Fruit fly (Drosophila melanogaster) whole organism, embryonic: Measurements from ENCODE around the gene HP1e.
A peak's percentile ranks its signal among the peaks of the same experiment; 100 is the strongest.

Experiments
- Atf3 ChIP-seq: fragments of 200-800 bp; sonication (Bioruptor generic); optimal IDR thresholded peaks from 3 replicates; lab custom pipeline; 2016; ENCODE audit warnings: missing biosample characterization, missing genetic modification characterization
- B-H1 ChIP-seq: fragments of 200-800 bp; sonication (Bioruptor generic); IDR thresholded peaks from 3 replicates; pipeline ENCODE4 v1.3.6; 2022; ENCODE audit warnings: missing biosample characterization, missing genetic modification characterization
- CG10431 ChIP-seq: fragments of 200-800 bp; sonication (Bioruptor generic); optimal IDR thresholded peaks from 3 replicates; lab custom pipeline; 2018; ENCODE audit warnings: missing biosample characterization, mild to moderate bottlenecking, missing genetic modification characterization
- CG10462 ChIP-seq: fragments of 200-800 bp; sonication (Bioruptor generic); optimal IDR thresholded peaks from 2 replicates; lab custom pipeline; 2016; ENCODE audit warnings: missing biosample characterization, missing genetic modification characterization
- CG11695 ChIP-seq: fragments of 200-800 bp; sonication (Bioruptor generic); IDR thresholded peaks from 3 replicates; pipeline ENCODE4 v1.3.6; 2022; ENCODE audit warnings: missing biosample characterization, missing genetic modification characterization
- CG11723 ChIP-seq: fragments of 200-800 bp; sonication (Bioruptor generic); optimal IDR thresholded peaks from 2 replicates; lab custom pipeline; 2017; ENCODE audit warnings: missing biosample characterization, mild to moderate bottlenecking, missing genetic modification characterization
- CG13123 ChIP-seq: fragments of 200-800 bp; sonication (Bioruptor generic); optimal IDR thresholded peaks from 2 replicates; lab custom pipeline; 2016; ENCODE audit warnings: missing biosample characterization, missing genetic modification characterization
- CG14441 ChIP-seq: fragments of 200-800 bp; sonication (Bioruptor generic); IDR thresholded peaks from 2 replicates; pipeline ENCODE4 v1.3.6; 2022; ENCODE audit warnings: missing biosample characterization, missing genetic modification characterization
- CG15269 ChIP-seq: fragments of 200-800 bp; sonication (Bioruptor generic); optimal IDR thresholded peaks from 2 replicates; lab custom pipeline; 2018; ENCODE audit warnings: missing biosample characterization, mild to moderate bottlenecking, missing genetic modification characterization, moderate library complexity
- CG1603 ChIP-seq: fragments of 200-800 bp; sonication (Bioruptor generic); optimal IDR thresholded peaks from 2 replicates; lab custom pipeline; 2019; ENCODE audit warnings: missing biosample characterization, mild to moderate bottlenecking, missing genetic modification characterization, moderate library complexity
- CG1647 ChIP-seq: fragments of 200-800 bp; sonication (Bioruptor generic); optimal IDR thresholded peaks from 3 replicates; lab custom pipeline; 2016; ENCODE audit warnings: missing biosample characterization, missing genetic modification characterization
- CG2199 ChIP-seq: fragments of 200-800 bp; sonication (Bioruptor generic); IDR thresholded peaks from 3 replicates; pipeline ENCODE4 v1.3.6; 2022; ENCODE audit warnings: missing biosample characterization, missing genetic modification characterization
- CG3407 ChIP-seq: fragments of 200-800 bp; sonication (Bioruptor generic); optimal IDR thresholded peaks from 2 replicates; lab custom pipeline; 2018; ENCODE audit warnings: missing biosample characterization, mild to moderate bottlenecking, missing genetic modification characterization
- CG3847 ChIP-seq: fragments of 200-800 bp; sonication (Bioruptor generic); IDR thresholded peaks from 2 replicates; pipeline ENCODE4 v1.3.6; 2022; ENCODE audit warnings: missing biosample characterization, missing genetic modification characterization
- CG4328 ChIP-seq: fragments of 200-800 bp; sonication (Bioruptor generic); optimal IDR thresholded peaks from 3 replicates; lab custom pipeline; 2017; ENCODE audit warnings: missing biosample characterization, missing genetic modification reagents, missing genetic modification characterization
- CG4707 ChIP-seq: fragments of 200-800 bp; sonication (Bioruptor generic); optimal IDR thresholded peaks from 2 replicates; lab custom pipeline; 2018; ENCODE audit warnings: missing biosample characterization, mild to moderate bottlenecking, missing genetic modification characterization, moderate library complexity
- CG6689 ChIP-seq: fragments of 200-800 bp; sonication (Bioruptor generic); IDR thresholded peaks from 2 replicates; pipeline ENCODE4 v1.3.6; 2022; ENCODE audit warnings: missing biosample characterization, missing genetic modification characterization
- CG8290 ChIP-seq, 3 experiments: fragments of 200-800 bp; sonication (Bioruptor generic); optimal IDR thresholded peaks; 2 replicates each; lab custom pipeline; 2016 to 2019; ENCODE audit warnings: missing biosample characterization in 3 of 3, missing genetic modification characterization in 3 of 3, mild to moderate bottlenecking in 2 of 3, moderate library complexity in 1 of 3
- CHES-1-like ChIP-seq: fragments of 200-800 bp; sonication (Bioruptor generic); optimal IDR thresholded peaks from 2 replicates; lab custom pipeline; 2016; ENCODE audit warnings: missing biosample characterization, missing genetic modification characterization
- Dbx ChIP-seq: fragments of 200-800 bp; sonication (Bioruptor generic); IDR thresholded peaks from 3 replicates; pipeline ENCODE4 v1.3.6; 2022; ENCODE audit warnings: missing biosample characterization, missing genetic modification characterization
- Dp ChIP-seq: fragments of 200-800 bp; sonication (Bioruptor generic); optimal IDR thresholded peaks from 2 replicates; lab custom pipeline; 2018; ENCODE audit warnings: missing biosample characterization, mild to moderate bottlenecking, missing genetic modification characterization, moderate library complexity
- Elba2 ChIP-seq: fragments of 200-800 bp; sonication (Bioruptor generic); optimal IDR thresholded peaks from 3 replicates; lab custom pipeline; 2016; ENCODE audit warnings: missing biosample characterization, missing genetic modification characterization
- Ets65A ChIP-seq: fragments of 200-800 bp; sonication (Bioruptor generic); peaks from one replicate; lab custom pipeline; 2016; ENCODE audit warnings: missing biosample characterization, missing genetic modification characterization
- Fer2 ChIP-seq: fragments of 200-800 bp; sonication (Bioruptor generic); optimal IDR thresholded peaks from 2 replicates; lab custom pipeline; 2018; ENCODE audit warnings: missing biosample characterization, mild to moderate bottlenecking, missing genetic modification characterization, moderate library complexity
- Kr ChIP-seq: fragments of 200-800 bp; sonication (Bioruptor generic); optimal IDR thresholded peaks from 2 replicates; lab custom pipeline; 2017; ENCODE audit warnings: missing biosample characterization, mild to moderate bottlenecking, missing genetic modification characterization
- NK7.1 ChIP-seq: fragments of 200-800 bp; sonication (Bioruptor generic); optimal IDR thresholded peaks from 3 replicates; lab custom pipeline; 2016; ENCODE audit warnings: missing biosample characterization, missing genetic modification characterization
- Nf-YB ChIP-seq: fragments of 200-800 bp; sonication (Bioruptor generic); optimal IDR thresholded peaks from 3 replicates; lab custom pipeline; 2019; ENCODE audit warnings: missing biosample characterization, mild to moderate bottlenecking, missing genetic modification characterization, moderate library complexity
- Oaz ChIP-seq: fragments of 200-800 bp; sonication (Bioruptor generic); IDR thresholded peaks from 2 replicates; pipeline ENCODE4 v1.3.6; 2022; ENCODE audit warnings: missing biosample characterization, missing genetic modification characterization
- Oli ChIP-seq: fragments of 200-800 bp; sonication (Bioruptor generic); optimal IDR thresholded peaks from 2 replicates; lab custom pipeline; 2018; ENCODE audit warnings: missing biosample characterization, mild to moderate bottlenecking, missing genetic modification characterization, moderate library complexity
- PHDP ChIP-seq: fragments of 200-800 bp; sonication (Bioruptor generic); optimal IDR thresholded peaks from 3 replicates; lab custom pipeline; 2018; ENCODE audit warnings: missing biosample characterization, mild to moderate bottlenecking, missing genetic modification characterization, moderate library complexity
- Trl ChIP-seq, 3 experiments: fragments of >200 bp in 2 of 3; fragments of 200-800 bp in 1 of 3; sonication (Bioruptor generic) in 1 of 3; optimal IDR thresholded peaks; 2 replicates in 1 of 3; 3 replicates in 2 of 3; lab custom pipeline; 2016 to 2017; ENCODE audit warnings: missing biosample characterization in 1 of 3, missing genetic modification characterization in 1 of 3
- ap ChIP-seq: fragments of 200-800 bp; sonication (Bioruptor generic); IDR thresholded peaks from 2 replicates; pipeline ENCODE4 v1.3.6; 2022; ENCODE audit warnings: missing biosample characterization, missing genetic modification characterization
- chif ChIP-seq, 2 experiments: fragments of 200-800 bp; sonication (Bioruptor generic); optimal IDR thresholded peaks; 3 replicates each; lab custom pipeline; 2016; ENCODE audit warnings: missing biosample characterization in 2 of 2, missing genetic modification characterization in 2 of 2
- dmrt11E ChIP-seq: fragments of 200-800 bp; sonication (Bioruptor generic); optimal IDR thresholded peaks from 3 replicates; lab custom pipeline; 2018; ENCODE audit warnings: missing biosample characterization, mild to moderate bottlenecking, missing genetic modification characterization, moderate library complexity
- fd96Cb ChIP-seq: fragments of 200-800 bp; sonication (Bioruptor generic); optimal IDR thresholded peaks from 2 replicates; lab custom pipeline; 2018; ENCODE audit warnings: missing biosample characterization, mild to moderate bottlenecking, missing genetic modification characterization, moderate library complexity
- grau ChIP-seq: fragments of 200-800 bp; optimal IDR thresholded peaks from 3 replicates; lab custom pipeline; 2019; ENCODE audit warnings: missing biosample characterization, mild to moderate bottlenecking, missing genetic modification characterization, moderate library complexity
- hb ChIP-seq: fragments of 200-800 bp; sonication (Bioruptor generic); IDR thresholded peaks from 3 replicates; pipeline ENCODE4 v1.3.6; 2022; ENCODE audit warnings: missing biosample characterization, missing genetic modification characterization; ENCODE audit not compliant: partially characterized antibody
- jigr1 ChIP-seq: fragments of 200-800 bp; sonication (Bioruptor generic); IDR thresholded peaks from 3 replicates; pipeline ENCODE4 v1.3.6; 2022; ENCODE audit warnings: missing biosample characterization, missing genetic modification characterization
- oc ChIP-seq: fragments of 200-800 bp; sonication (Bioruptor generic); optimal IDR thresholded peaks from 2 replicates; lab custom pipeline; 2018; ENCODE audit warnings: missing biosample characterization, mild to moderate bottlenecking, missing genetic modification characterization, moderate library complexity
- pnt ChIP-seq: fragments of 200-800 bp; sonication (Bioruptor generic); optimal IDR thresholded peaks from 3 replicates; lab custom pipeline; 2016; ENCODE audit warnings: missing biosample characterization, missing genetic modification characterization
- sc ChIP-seq, 3 experiments: fragments of >200 bp in 2 of 3; fragments of 200-800 bp in 1 of 3; sonication (Bioruptor generic) in 1 of 3; optimal IDR thresholded peaks; 2 replicates in 2 of 3; 3 replicates in 1 of 3; lab custom pipeline; 2017; ENCODE audit warnings: mild to moderate bottlenecking in 1 of 3, missing biosample characterization in 1 of 3, missing genetic modification characterization in 1 of 3, missing genetic modification reagents in 1 of 3
- seq ChIP-seq: fragments of 200-800 bp; sonication (Bioruptor generic); IDR thresholded peaks from 2 replicates; pipeline ENCODE4 v1.3.6; 2022; ENCODE audit warnings: missing biosample characterization, missing genetic modification characterization
- sima ChIP-seq: fragments of 200-800 bp; sonication (Bioruptor generic); optimal IDR thresholded peaks from 2 replicates; lab custom pipeline; 2016; ENCODE audit warnings: missing biosample characterization, missing genetic modification characterization
- slbo ChIP-seq: fragments of 200-800 bp; sonication (Bioruptor generic); IDR thresholded peaks from 2 replicates; pipeline ENCODE4 v1.3.6; 2022; ENCODE audit warnings: missing biosample characterization, missing genetic modification characterization
- tin ChIP-seq: fragments of 200-800 bp; sonication (Bioruptor generic); optimal IDR thresholded peaks from 3 replicates; lab custom pipeline; 2016; ENCODE audit warnings: missing biosample characterization, missing genetic modification characterization
- vnd ChIP-seq: fragments of 200-800 bp; sonication (Bioruptor generic); IDR thresholded peaks from 3 replicates; pipeline ENCODE4 v1.3.6; 2022; ENCODE audit warnings: missing biosample characterization, missing genetic modification characterization; ENCODE audit not compliant: partially characterized antibody
- wor ChIP-seq: fragments of 200-800 bp; sonication (Bioruptor generic); IDR thresholded peaks from 2 replicates; pipeline ENCODE4 v1.3.6; 2022; ENCODE audit warnings: missing biosample characterization, missing genetic modification characterization
- zf30C ChIP-seq: fragments of 200-800 bp; sonication (Bioruptor generic); optimal IDR thresholded peaks from 3 replicates; lab custom pipeline; 2018; ENCODE audit warnings: missing biosample characterization, mild to moderate bottlenecking, missing genetic modification characterization

Gene HP1e

DNA sequence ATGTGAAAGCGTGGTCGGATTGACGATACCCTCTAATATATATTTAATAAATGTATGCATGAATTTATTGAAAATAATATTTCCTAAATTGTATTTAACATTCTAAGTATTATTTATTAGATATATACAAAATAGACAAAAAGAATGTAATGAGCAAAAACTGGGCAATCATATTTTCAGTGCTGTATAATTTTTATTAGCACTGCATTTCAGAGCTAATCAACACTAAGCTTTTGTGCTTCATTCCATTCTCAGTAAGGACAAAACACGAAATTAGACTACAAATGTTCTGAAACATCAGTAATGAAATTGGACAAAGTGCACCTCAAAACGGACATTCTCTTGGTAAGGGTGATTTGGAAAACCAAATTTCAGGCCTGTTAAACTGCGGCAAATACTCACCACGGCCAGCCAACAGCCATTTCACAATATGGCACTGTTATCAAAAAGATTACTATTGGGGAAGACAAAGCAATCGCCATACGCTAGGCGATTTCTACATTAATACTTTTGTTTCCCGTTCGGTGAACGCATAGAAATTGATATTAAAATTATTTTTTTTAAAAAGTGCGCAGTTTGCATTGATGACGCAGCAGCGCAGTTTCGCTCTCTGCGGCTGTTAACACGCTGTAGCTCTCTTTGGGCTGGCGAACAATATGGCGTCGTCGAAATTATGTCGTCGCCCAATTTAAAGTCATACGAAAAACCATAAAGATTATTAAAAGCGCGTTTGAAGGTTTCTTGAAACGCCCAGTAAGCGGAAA, 19.0 kb downstream of the HP1e start (continued):
- TF ChIP-seq CG6689 (GFP tag; lab: Robert Waterston, UW) = peak; percentile 85
- TF ChIP-seq CG1603 (tag; lab: Kevin White, UChicago) = peak; percentile 71
- peak; percentile 91 for TF ChIP-seq slbo (GFP tag; lab: Robert Waterston, UW)
- peak; percentile 79 for TF ChIP-seq CG13123
- TF ChIP-seq CG4707 (GFP tag; lab: Kevin White, UChicago) = peak; percentile 70
- no peak for TF ChIP-seq NK7.1 (GFP tag; lab: Kevin White, UChicago)
- TF ChIP-seq pnt (GFP tag; lab: Kevin White, UChicago) = peak; percentile 72
- TF ChIP-seq Atf3 (GFP tag; lab: Kevin White, UChicago) = peak; percentile 39
- peak; percentile 85 for TF ChIP-seq CG3847 (GFP tag; lab: Robert Waterston, UW)
- no peak for TF ChIP-seq zf30C
- peak; percentile 80 for TF ChIP-seq CG4328 (GFP tag; lab: Kevin White, UChicago)
- TF ChIP-seq CG8290 (GFP tag; optimal IDR thresholded peaks at IDR 0.05; lab: Kevin White, UChicago) = peak; percentile 87
- peak; percentile 64 to 92 for TF ChIP-seq CG8290 (tag; optimal IDR thresholded peaks at IDR 0.05; lab: Kevin White, UChicago)
- TF ChIP-seq CHES-1-like = peak; percentile 61
- TF ChIP-seq wor (GFP tag; lab: Robert Waterston, UW) = peak; percentile 65
- TF ChIP-seq CG11723 = peak; percentile 80
- no peak for TF ChIP-seq vnd (GFP tag; lab: Robert Waterston, UW)
- TF ChIP-seq dmrt11E (tag; lab: Kevin White, UChicago) = peak; percentile 89
- no peak for TF ChIP-seq Dp (GFP tag; lab: Kevin White, UChicago)
- TF ChIP-seq sima = no peak
- TF ChIP-seq B-H1 (GFP tag; lab: Robert Waterston, UW) = peak; percentile 55; the same call in 2 of the 3 replicates
- TF ChIP-seq CG14441 = peak; percentile 81
- peak; percentile 74 for TF ChIP-seq seq
- TF ChIP-seq jigr1 = no peak; the same call in 2 of the 3 replicates
- TF ChIP-seq fd96Cb = peak; percentile 90
- no peak for TF ChIP-seq sc (optimal IDR thresholded peaks at IDR 0.05; lab: Kevin White, UChicago)
- TF ChIP-seq sc (GFP tag; optimal IDR thresholded peaks at IDR 0.05; lab: Kevin White, UChicago) = peak; percentile 86
- peak; percentile 51 for TF ChIP-seq CG1647 (GFP tag; lab: Kevin White, UChicago)
- TF ChIP-seq CG2199 (GFP tag; lab: Robert Waterston, UW) = no peak
- peak; percentile 77 for TF ChIP-seq Fer2 (tag; lab: Kevin White, UChicago)
- TF ChIP-seq chif (GFP tag; optimal IDR thresholded peaks at IDR 0.05; lab: Kevin White, UChicago) = peak; percentile 22 to 65
- peak; percentile 95 for TF ChIP-seq Ets65A (GFP tag; lab: Kevin White, UChicago)
- peak; percentile 92 for TF ChIP-seq Oli (tag; lab: Kevin White, UChicago)
- peak; percentile 78; the same call in 2 of the 3 replicates for TF ChIP-seq Dbx (GFP tag; lab: Robert Waterston, UW)
- no peak for TF ChIP-seq Elba2 (GFP tag; lab: Kevin White, UChicago)
- TF ChIP-seq Nf-YB (GFP tag; lab: Kevin White, UChicago) = peak; percentile 82
- TF ChIP-seq oc (tag; lab: Kevin White, UChicago) = peak; percentile 73
- TF ChIP-seq PHDP (tag; lab: Kevin White, UChicago) = peak; percentile 90
- TF ChIP-seq CG11695 (GFP tag; lab: Robert Waterston, UW) = peak; percentile 89
- TF ChIP-seq Oaz (GFP tag; lab: Robert Waterston, UW) = peak; percentile 68
- peak; percentile 26 for TF ChIP-seq Kr (GFP tag; lab: Kevin White, UChicago)
- peak; percentile 75 for TF ChIP-seq CG3407 (GFP tag; lab: Kevin White, UChicago)
- TF ChIP-seq CG10431 (GFP tag; lab: Kevin White, UChicago) = peak; percentile 19
- peak; percentile 65 to 79 for TF ChIP-seq Trl (optimal IDR thresholded peaks at IDR 0.05; lab: Kevin White, UChicago)
- peak; percentile 70 for TF ChIP-seq Trl (GFP tag; optimal IDR thresholded peaks at IDR 0.05; lab: Kevin White, UChicago)
- peak; percentile 58 for TF ChIP-seq ap
- peak; percentile 94 for TF ChIP-seq CG15269 (tag; lab: Kevin White, UChicago)
- TF ChIP-seq hb (GFP tag; lab: Robert Waterston, UW) = no peak
- peak; percentile 84 for TF ChIP-seq tin (GFP tag; lab: Kevin White, UChicago)
- TF ChIP-seq CG10462 (GFP tag; lab: Kevin White, UChicago) = peak; percentile 72
- TF ChIP-seq grau (tag; lab: Kevin White, UChicago) = peak; percentile 93
